Worm (Caenorhabditis elegans) whole organism, late embryonic: ENCODE measurements around the gene W08E12.7.

Experiments
- C38D4.7 ChIP-seq: fragments of 200-800 bp; sonication (Bioruptor generic); optimal IDR thresholded peaks from 2 replicates; lab custom pipeline; 2018; ENCODE audit warnings: mild to moderate bottlenecking, missing genetic modification characterization, moderate library complexity, missing compliant biosample characterization
- K09A11.1 ChIP-seq: sonication (generic microtip); optimal IDR thresholded peaks from 2 replicates; lab custom pipeline; 2017; ENCODE audit warnings: antibody characterized with exemption, mild to moderate bottlenecking, missing genetic modification characterization, missing compliant biosample characterization; ENCODE audit not compliant: insufficient read depth
- T23F11.4 ChIP-seq: fragments of 200-800 bp; sonication (Bioruptor generic); optimal IDR thresholded peaks from 2 replicates; lab custom pipeline; 2018; ENCODE audit warnings: mild to moderate bottlenecking, missing genetic modification characterization, missing compliant biosample characterization
- Y22D7AL.16 ChIP-seq: sonication (generic microtip); optimal IDR thresholded peaks from 2 replicates; lab custom pipeline; 2016; ENCODE audit warnings: missing genetic modification characterization, missing compliant biosample characterization
- ama-1 ChIP-seq: fragments of 150-350 bp; optimal IDR thresholded peaks from 2 replicates; lab custom pipeline; 2014
- ceh-2 ChIP-seq: sonication (generic microtip); optimal IDR thresholded peaks from 2 replicates; lab custom pipeline; 2016; ENCODE audit warnings: missing genotype, missing genetic modification characterization, missing compliant biosample characterization
- ceh-22 ChIP-seq: sonication (generic microtip); optimal IDR thresholded peaks from 2 replicates; lab custom pipeline; 2017; ENCODE audit warnings: missing biosample characterization, missing genetic modification characterization
- ceh-24 ChIP-seq: sonication (generic microtip); optimal IDR thresholded peaks from 2 replicates; lab custom pipeline; 2016; ENCODE audit warnings: mild to moderate bottlenecking, missing genetic modification characterization, missing compliant biosample characterization
- ceh-34 ChIP-seq: sonication (generic microtip); optimal IDR thresholded peaks from 2 replicates; lab custom pipeline; 2016; ENCODE audit warnings: mild to moderate bottlenecking, missing genetic modification characterization, missing compliant biosample characterization
- ceh-48 ChIP-seq: sonication (generic microtip); optimal IDR thresholded peaks from 2 replicates; lab custom pipeline; 2016; ENCODE audit warnings: missing genetic modification characterization, inconsistent platforms, missing compliant biosample characterization
- ceh-6 ChIP-seq: fragments of 200-800 bp; sonication (Bioruptor generic); optimal IDR thresholded peaks from 2 replicates; lab custom pipeline; 2018; ENCODE audit warnings: mild to moderate bottlenecking, missing genetic modification characterization, missing compliant biosample characterization
- dmd-4 ChIP-seq: sonication (generic microtip); optimal IDR thresholded peaks from 2 replicates; lab custom pipeline; 2016; ENCODE audit warnings: borderline replicate concordance, missing genetic modification characterization, missing compliant biosample characterization
- dve-1 ChIP-seq: sonication (generic microtip); optimal IDR thresholded peaks from 2 replicates; lab custom pipeline; 2017; ENCODE audit warnings: antibody characterized with exemption, mild to moderate bottlenecking, missing genetic modification characterization, missing compliant biosample characterization
- elt-4 ChIP-seq: sonication (generic microtip); optimal IDR thresholded peaks from 2 replicates; lab custom pipeline; 2016; ENCODE audit warnings: missing genetic modification characterization, missing compliant biosample characterization
- ets-4 ChIP-seq: sonication (generic microtip); optimal IDR thresholded peaks from 2 replicates; lab custom pipeline; 2016; ENCODE audit warnings: missing genetic modification characterization, missing compliant biosample characterization
- fax-1 ChIP-seq: sonication (generic microtip); optimal IDR thresholded peaks from 2 replicates; lab custom pipeline; 2016; ENCODE audit warnings: missing genotype, missing genetic modification characterization, missing compliant biosample characterization
- fkh-10 ChIP-seq: fragments of 150-350 bp; optimal IDR thresholded peaks from 2 replicates; lab custom pipeline; 2014; ENCODE audit warnings: missing biosample characterization, missing genetic modification reagents, missing genetic modification characterization
- fkh-6 ChIP-seq: sonication (generic microtip); optimal IDR thresholded peaks from 2 replicates; lab custom pipeline; 2016; ENCODE audit warnings: missing genetic modification characterization, missing compliant biosample characterization
- hlh-15 ChIP-seq: sonication (generic microtip); optimal IDR thresholded peaks from 2 replicates; lab custom pipeline; 2016; ENCODE audit warnings: missing genetic modification characterization, missing compliant biosample characterization
- hlh-30 ChIP-seq: sonication (generic microtip); optimal IDR thresholded peaks from 2 replicates; lab custom pipeline; 2017; ENCODE audit warnings: antibody characterized with exemption, missing genetic modification characterization, missing compliant biosample characterization; ENCODE audit not compliant: insufficient read depth
- hlh-6 ChIP-seq: sonication (generic microtip); optimal IDR thresholded peaks from 2 replicates; lab custom pipeline; 2016; ENCODE audit warnings: missing genotype, missing genetic modification characterization, missing compliant biosample characterization
- hlh-8 ChIP-seq: sonication (generic microtip); optimal IDR thresholded peaks from 2 replicates; lab custom pipeline; 2016; ENCODE audit warnings: missing genotype, missing genetic modification characterization, missing compliant biosample characterization
- lim-6 ChIP-seq: sonication (generic microtip); optimal IDR thresholded peaks from 2 replicates; lab custom pipeline; 2016; ENCODE audit warnings: missing genetic modification characterization, missing compliant biosample characterization
- lin-11 ChIP-seq: fragments of 200-800 bp; sonication (Bioruptor generic); optimal IDR thresholded peaks from 2 replicates; lab custom pipeline; 2018; ENCODE audit warnings: mild to moderate bottlenecking, missing genetic modification characterization, missing compliant biosample characterization
- madf-2 ChIP-seq: sonication (generic microtip); optimal IDR thresholded peaks from 2 replicates; lab custom pipeline; 2017; ENCODE audit warnings: missing genetic modification characterization, missing compliant biosample characterization
- nfya-1 ChIP-seq: sonication (generic microtip); optimal IDR thresholded peaks from 2 replicates; lab custom pipeline; 2017; ENCODE audit warnings: missing genetic modification characterization, mild to moderate bottlenecking, missing compliant biosample characterization, antibody characterized with exemption, moderate library complexity
- nhr-232 ChIP-seq: sonication (generic microtip); optimal IDR thresholded peaks from 2 replicates; lab custom pipeline; 2016; ENCODE audit warnings: missing genetic modification characterization, missing compliant biosample characterization
- npax-4 ChIP-seq: sonication (generic microtip); optimal IDR thresholded peaks from 2 replicates; lab custom pipeline; 2016; ENCODE audit warnings: missing genetic modification characterization, missing compliant biosample characterization
- pag-3 ChIP-seq: sonication (generic microtip); optimal IDR thresholded peaks from 2 replicates; lab custom pipeline; 2016; ENCODE audit warnings: missing compliant biosample characterization, missing genetic modification characterization, borderline replicate concordance
- pqm-1 ChIP-seq: sonication (generic microtip); optimal IDR thresholded peaks from 2 replicates; lab custom pipeline; 2016; ENCODE audit warnings: missing genetic modification characterization, missing compliant biosample characterization
- sdc-2 ChIP-seq: sonication (generic microtip); optimal IDR thresholded peaks from 2 replicates; lab custom pipeline; 2016; ENCODE audit warnings: missing genotype, missing genetic modification characterization, missing compliant biosample characterization
- sox-2 ChIP-seq: fragments of 200-800 bp; sonication (Bioruptor generic); IDR thresholded peaks from 2 replicates; pipeline ENCODE4 v1.3.6; 2022; ENCODE audit warnings: missing genetic modification reagents, missing genetic modification characterization, missing compliant biosample characterization
- syd-9 ChIP-seq: sonication (generic microtip); optimal IDR thresholded peaks from 2 replicates; lab custom pipeline; 2016; ENCODE audit warnings: mild to moderate bottlenecking, missing genetic modification characterization, moderate library complexity, missing compliant biosample characterization
- tbx-2 ChIP-seq: sonication (generic microtip); optimal IDR thresholded peaks from 2 replicates; lab custom pipeline; 2016; ENCODE audit warnings: missing genetic modification characterization, missing compliant biosample characterization
- tbx-7 ChIP-seq: sonication (generic microtip); optimal IDR thresholded peaks from 2 replicates; lab custom pipeline; 2016; ENCODE audit warnings: missing genotype, missing genetic modification characterization, missing compliant biosample characterization
- ttx-3 ChIP-seq: sonication (generic microtip); optimal IDR thresholded peaks from 2 replicates; lab custom pipeline; 2016; ENCODE audit warnings: missing genetic modification reagents, missing genetic modification characterization, missing compliant biosample characterization
- unc-3 ChIP-seq, 2 experiments: fragments of 200-800 bp in 1 of 2; sonication (Bioruptor generic) in 1 of 2; sonication (generic microtip) in 1 of 2; conservative IDR thresholded peaks in 1 of 2; optimal IDR thresholded peaks in 1 of 2; 2 replicates each; pipeline versions ENCODE4 v1.3.6 to Lab custom; 2016 to 2022; ENCODE audit warnings: missing compliant biosample characterization in 2 of 2, missing genetic modification characterization in 2 of 2, missing genetic modification reagents in 1 of 2
- unc-55 ChIP-seq: sonication (generic microtip); optimal IDR thresholded peaks from 2 replicates; lab custom pipeline; 2017; ENCODE audit warnings: missing biosample characterization, missing genetic modification reagents, missing genetic modification characterization
- ztf-16 ChIP-seq: sonication (generic microtip); optimal IDR thresholded peaks from 2 replicates; lab custom pipeline; 2017; ENCODE audit warnings: missing genetic modification characterization, missing compliant biosample characterization

The W08E12.7 gene

ce11 chrIV:3294553-3295185 is at the start of gene W08E12.7 (continued):
- TF ChIP-seq fkh-10 (GFP tag; lab: Kevin White, UChicago) (no peak), tbx-7 (tag; lab: Kevin White, UChicago) (peak; percentile 33), madf-2 (peak; percentile 60), ceh-24 (tag; lab: Kevin White, UChicago) (peak; percentile 21), unc-55 (GFP tag; lab: Kevin White, UChicago) (peak; percentile 63), Y22D7AL.16 (tag; lab: Kevin White, UChicago) (no peak), ttx-3 (tag; lab: Kevin White, UChicago) (peak; percentile 68), ceh-48 (tag; lab: Kevin White, UChicago) (peak; percentile 22), ama-1 (lab: Kevin White, UChicago) (no peak), K09A11.1 (tag; lab: Kevin White, UChicago) (peak; percentile 41), unc-3 (GFP tag; conservative IDR thresholded peaks at IDR 0.05; lab: Robert Waterston, UW) (peak; percentile 49), unc-3 (tag; optimal IDR thresholded peaks at IDR 0.05; lab: Kevin White, UChicago) (peak; percentile 60), dve-1 (tag; lab: Kevin White, UChicago) (peak; percentile 74), lin-11 (tag; lab: Kevin White, UChicago) (peak; percentile 17), sox-2 (peak; percentile 49), C38D4.7 (GFP tag; lab: Kevin White, UChicago) (peak; percentile 5), fkh-6 (tag; lab: Kevin White, UChicago) (no peak), ceh-22 (tag; lab: Kevin White, UChicago) (no peak)

- no peak for TF ChIP-seq syd-9
- TF ChIP-seq fkh-6 (tag; lab: Kevin White, UChicago) = no peak
- no peak for TF ChIP-seq ceh-34 (tag; lab: Kevin White, UChicago)
- TF ChIP-seq elt-4 = no peak
- TF ChIP-seq unc-3 (GFP tag; conservative IDR thresholded peaks at IDR 0.05; lab: Robert Waterston, UW) = no peak
- no peak for TF ChIP-seq unc-3 (tag; optimal IDR thresholded peaks at IDR 0.05; lab: Kevin White, UChicago)
- no peak for TF ChIP-seq ceh-2 (tag; lab: Kevin White, UChicago)
- no peak for TF ChIP-seq hlh-8
- no peak for TF ChIP-seq pag-3 (tag; lab: Kevin White, UChicago)
- TF ChIP-seq npax-4 (tag; lab: Kevin White, UChicago) = no peak
- no peak for TF ChIP-seq nfya-1 (tag; lab: Kevin White, UChicago)
- TF ChIP-seq Y22D7AL.16 (tag; lab: Kevin White, UChicago) = no peak
These were observed 48.1 kb upstream of the W08E12.7 start for ce11 chrIV:3246873-3247272.

- no peak for TF ChIP-seq nfya-1 (tag; lab: Kevin White, UChicago)
- no peak for TF ChIP-seq pqm-1 (tag; lab: Kevin White, UChicago)
- no peak for TF ChIP-seq ceh-34 (tag; lab: Kevin White, UChicago)
- TF ChIP-seq unc-55 (GFP tag; lab: Kevin White, UChicago) = no peak
- no peak for TF ChIP-seq sdc-2 (tag; lab: Kevin White, UChicago)
- TF ChIP-seq hlh-30 = no peak
- no peak for TF ChIP-seq nhr-232
- no peak for TF ChIP-seq fax-1 (tag; lab: Kevin White, UChicago)
- TF ChIP-seq T23F11.4 = no peak
- no peak for TF ChIP-seq hlh-6 (tag; lab: Kevin White, UChicago)
- no peak for TF ChIP-seq hlh-15 (tag; lab: Kevin White, UChicago)
- TF ChIP-seq ceh-6 = no peak
These were observed 44.9 kb upstream of the W08E12.7 start for ce11 chrIV:3250020-3250419.

ce11 chrIV:3251551-3251950 is 43.4 kb upstream of the W08E12.7 start:
- TF ChIP-seq C38D4.7 (GFP tag; lab: Kevin White, UChicago) (no peak), elt-4 (no peak), ceh-48 (tag; lab: Kevin White, UChicago) (no peak), ceh-2 (tag; lab: Kevin White, UChicago) (no peak), npax-4 (tag; lab: Kevin White, UChicago) (no peak), dmd-4 (no peak), lim-6 (no peak), tbx-2 (tag; lab: Kevin White, UChicago) (no peak), ets-4 (no peak), ztf-16 (no peak)
